Fruit fly (Drosophila melanogaster) whole organism, embryonic: ENCODE measurements around the gene mRpS11.
A peak's percentile ranks its signal among the peaks of the same experiment; 100 is the strongest.

Experiments used
- Atf6 ChIP-seq: fragments of 200-800 bp; sonication (Bioruptor generic); IDR thresholded peaks from 2 replicates; pipeline ENCODE4 v1.3.6; 2022; ENCODE audit warnings: missing biosample characterization, missing genetic modification characterization
- BEAF-32 ChIP-seq: fragments of 200-800 bp; sonication (Bioruptor generic); optimal IDR thresholded peaks from 3 replicates; lab custom pipeline; 2017; ENCODE audit warnings: missing biosample characterization, missing genetic modification characterization, mild to moderate bottlenecking, moderate library complexity, missing genetic modification reagents
- CG12391 ChIP-seq: fragments of 200-800 bp; sonication (Bioruptor generic); optimal IDR thresholded peaks from 3 replicates; lab custom pipeline; 2018; ENCODE audit warnings: missing biosample characterization, mild to moderate bottlenecking, missing genetic modification characterization, moderate library complexity
- CG12744 ChIP-seq: fragments of 200-800 bp; sonication (Bioruptor generic); optimal IDR thresholded peaks from 2 replicates; lab custom pipeline; 2016; ENCODE audit warnings: missing biosample characterization, missing genetic modification characterization
- CG13424 ChIP-seq: fragments of 200-800 bp; sonication (Bioruptor generic); optimal IDR thresholded peaks from 2 replicates; lab custom pipeline; 2019; ENCODE audit warnings: missing biosample characterization, mild to moderate bottlenecking, missing genetic modification characterization, moderate library complexity
- CG13775 ChIP-seq: fragments of 200-800 bp; sonication (Bioruptor generic); optimal IDR thresholded peaks from 3 replicates; lab custom pipeline; 2017; ENCODE audit warnings: missing biosample characterization, mild to moderate bottlenecking, missing genetic modification characterization
- CG14014 ChIP-seq: fragments of 200-800 bp; sonication (Bioruptor generic); IDR thresholded peaks from 2 replicates; pipeline ENCODE4 v1.3.6; 2022; ENCODE audit warnings: missing biosample characterization, missing genetic modification characterization
- CG14860 ChIP-seq: fragments of 200-800 bp; sonication (Bioruptor generic); IDR thresholded peaks from 3 replicates; pipeline ENCODE4 v1.3.6; 2022; ENCODE audit warnings: missing biosample characterization, missing genetic modification characterization; ENCODE audit not compliant: partially characterized antibody
- CG15269 ChIP-seq: fragments of 200-800 bp; sonication (Bioruptor generic); optimal IDR thresholded peaks from 2 replicates; lab custom pipeline; 2018; ENCODE audit warnings: missing biosample characterization, mild to moderate bottlenecking, missing genetic modification characterization, moderate library complexity
- CG16779 ChIP-seq: fragments of 200-800 bp; sonication (Bioruptor generic); IDR thresholded peaks from 2 replicates; pipeline ENCODE4 v1.3.6; 2022; ENCODE audit warnings: missing biosample characterization, missing genetic modification characterization
- CG2129 ChIP-seq: fragments of 200-800 bp; sonication (Bioruptor generic); IDR thresholded peaks from 2 replicates; pipeline ENCODE4 v1.3.6; 2022; ENCODE audit warnings: missing biosample characterization, missing genetic modification characterization; ENCODE audit not compliant: partially characterized antibody
- CG2202 ChIP-seq: fragments of 200-800 bp; sonication (Bioruptor generic); optimal IDR thresholded peaks from 2 replicates; lab custom pipeline; 2018; ENCODE audit warnings: missing biosample characterization, mild to moderate bottlenecking, missing genetic modification characterization
- CG34224 ChIP-seq: fragments of 200-800 bp; sonication (Bioruptor generic); IDR thresholded peaks from 3 replicates; pipeline ENCODE4 v1.3.6; 2022; ENCODE audit warnings: missing biosample characterization, missing genetic modification characterization; ENCODE audit not compliant: partially characterized antibody
- CG3726 ChIP-seq: fragments of 200-800 bp; sonication (Bioruptor generic); IDR thresholded peaks from 3 replicates; pipeline ENCODE4, ENCODE4 v1.3.6; 2022; ENCODE audit warnings: missing biosample characterization, missing genetic modification characterization
- CG43689 ChIP-seq: fragments of 200-800 bp; sonication (Bioruptor generic); IDR thresholded peaks from 2 replicates; pipeline ENCODE4 v1.3.6; 2022; ENCODE audit warnings: missing biosample characterization, missing genetic modification characterization
- CG7357 ChIP-seq: fragments of 200-800 bp; sonication (Bioruptor generic); IDR thresholded peaks from 3 replicates; pipeline ENCODE4 v1.3.6; 2022; ENCODE audit warnings: missing biosample characterization, missing genetic modification characterization
- CG7372 ChIP-seq: fragments of 200-800 bp; sonication (Bioruptor generic); IDR thresholded peaks from 2 replicates; pipeline ENCODE4 v1.3.6; 2022; ENCODE audit warnings: missing biosample characterization, missing genetic modification characterization
- CG7556 ChIP-seq: fragments of 200-800 bp; sonication (Bioruptor generic); optimal IDR thresholded peaks from 2 replicates; lab custom pipeline; 2017; ENCODE audit warnings: missing biosample characterization, mild to moderate bottlenecking, missing genetic modification characterization
- CG9932 ChIP-seq: fragments of 200-800 bp; sonication (Bioruptor generic); IDR thresholded peaks from 2 replicates; pipeline ENCODE4 v1.3.6; 2022; ENCODE audit warnings: missing biosample characterization, missing genetic modification characterization
- CHES-1-like ChIP-seq: fragments of 200-800 bp; sonication (Bioruptor generic); optimal IDR thresholded peaks from 2 replicates; lab custom pipeline; 2016; ENCODE audit warnings: missing biosample characterization, missing genetic modification characterization
- CrebB ChIP-seq: fragments of 200-800 bp; sonication (Bioruptor generic); optimal IDR thresholded peaks from 3 replicates; lab custom pipeline; 2018; ENCODE audit warnings: missing biosample characterization, mild to moderate bottlenecking, missing genetic modification characterization
- D19B ChIP-seq: fragments of 200-800 bp; sonication (Bioruptor generic); optimal IDR thresholded peaks from 2 replicates; lab custom pipeline; 2017; ENCODE audit warnings: missing biosample characterization, mild to moderate bottlenecking, missing genetic modification characterization
- Doc3 ChIP-seq: fragments of 200-800 bp; sonication (Bioruptor generic); IDR thresholded peaks from 3 replicates; pipeline ENCODE4 v1.3.6; 2022; ENCODE audit warnings: missing biosample characterization, missing genetic modification characterization; ENCODE audit not compliant: partially characterized antibody
- Dref ChIP-seq: fragments of 200-800 bp; sonication (Bioruptor generic); IDR thresholded peaks from 2 replicates; pipeline ENCODE4 v1.3.6; 2022; ENCODE audit warnings: missing biosample characterization, missing genetic modification characterization
- E2f2 ChIP-seq: fragments of 200-800 bp; sonication (Bioruptor generic); IDR thresholded peaks from 2 replicates; pipeline ENCODE4 v1.3.6; 2022; ENCODE audit warnings: missing biosample characterization, missing genetic modification characterization
- Ets65A ChIP-seq: fragments of 200-800 bp; sonication (Bioruptor generic); peaks from one replicate; lab custom pipeline; 2016; ENCODE audit warnings: missing biosample characterization, missing genetic modification characterization
- MBD-R2 ChIP-seq: fragments of 200-800 bp; sonication (Bioruptor generic); IDR thresholded peaks from 2 replicates; pipeline ENCODE4 v1.3.6; 2022; ENCODE audit warnings: missing biosample characterization, missing genetic modification characterization
- Neu2 ChIP-seq: fragments of 200-800 bp; sonication (Bioruptor generic); optimal IDR thresholded peaks from 3 replicates; lab custom pipeline; 2016; ENCODE audit warnings: missing biosample characterization, missing genetic modification characterization, borderline replicate concordance
- Rx ChIP-seq: fragments of 200-800 bp; sonication (Bioruptor generic); IDR thresholded peaks from 2 replicates; pipeline ENCODE4 v1.3.6; 2022; ENCODE audit warnings: missing biosample characterization, missing genetic modification characterization
- Six4 ChIP-seq: fragments of 200-800 bp; sonication (Bioruptor generic); optimal IDR thresholded peaks from 2 replicates; lab custom pipeline; 2016; ENCODE audit warnings: missing biosample characterization, missing genetic modification characterization
- Trl ChIP-seq, 3 experiments: fragments of >200 bp in 2 of 3; fragments of 200-800 bp in 1 of 3; sonication (Bioruptor generic) in 1 of 3; optimal IDR thresholded peaks; 2 replicates in 1 of 3; 3 replicates in 2 of 3; lab custom pipeline; 2016 to 2017; ENCODE audit warnings: missing biosample characterization in 1 of 3, missing genetic modification characterization in 1 of 3
- ac ChIP-seq: fragments of 200-800 bp; sonication (Bioruptor generic); optimal IDR thresholded peaks from 3 replicates; lab custom pipeline; 2017; ENCODE audit warnings: missing biosample characterization, mild to moderate bottlenecking, missing genetic modification characterization
- ase ChIP-seq: fragments of 200-800 bp; sonication (Bioruptor generic); IDR thresholded peaks from 3 replicates; pipeline ENCODE4 v1.3.6; 2022; ENCODE audit warnings: missing biosample characterization, missing genetic modification characterization
- crol ChIP-seq: fragments of 200-800 bp; sonication (Bioruptor generic); IDR thresholded peaks from 2 replicates; pipeline ENCODE4 v1.3.6; 2022; ENCODE audit warnings: missing biosample characterization, missing genetic modification characterization
- da ChIP-seq: fragments of 200-800 bp; sonication (Bioruptor generic); optimal IDR thresholded peaks from 2 replicates; lab custom pipeline; 2016; ENCODE audit warnings: missing biosample characterization, missing genetic modification characterization
- emc ChIP-seq: fragments of 200-800 bp; sonication (Bioruptor generic); optimal IDR thresholded peaks from 2 replicates; lab custom pipeline; 2016; ENCODE audit warnings: missing biosample characterization, missing genetic modification characterization
- exex ChIP-seq: fragments of 200-800 bp; sonication (Bioruptor generic); optimal IDR thresholded peaks from 4 replicates; lab custom pipeline; 2018; ENCODE audit warnings: missing biosample characterization, mild to moderate bottlenecking, missing genetic modification characterization, moderate library complexity
- fd64A ChIP-seq: fragments of 200-800 bp; sonication (Bioruptor generic); optimal IDR thresholded peaks from 3 replicates; lab custom pipeline; 2018; ENCODE audit warnings: missing biosample characterization, mild to moderate bottlenecking, missing genetic modification characterization
- gem ChIP-seq: fragments of 200-800 bp; sonication (Bioruptor generic); optimal IDR thresholded peaks from 2 replicates; lab custom pipeline; 2019; ENCODE audit warnings: missing biosample characterization, mild to moderate bottlenecking, missing genetic modification characterization, moderate library complexity
- gfzf ChIP-seq: fragments of 200-800 bp; sonication (Bioruptor generic); optimal IDR thresholded peaks from 2 replicates; lab custom pipeline; 2016; ENCODE audit warnings: missing biosample characterization, mild to moderate bottlenecking, missing genetic modification characterization, moderate library complexity
- jumu ChIP-seq: fragments of 200-800 bp; sonication (Bioruptor generic); optimal IDR thresholded peaks from 3 replicates; lab custom pipeline; 2016; ENCODE audit warnings: missing biosample characterization, missing genetic modification characterization
- luna ChIP-seq: fragments of 200-800 bp; sonication (Bioruptor generic); optimal IDR thresholded peaks from 2 replicates; lab custom pipeline; 2016; ENCODE audit warnings: missing biosample characterization, missing genetic modification characterization
- org-1 ChIP-seq: fragments of 200-800 bp; sonication (Bioruptor generic); optimal IDR thresholded peaks from 2 replicates; lab custom pipeline; 2017; ENCODE audit warnings: missing biosample characterization, missing genetic modification characterization
- otp ChIP-seq: fragments of 200-800 bp; sonication (Bioruptor generic); IDR thresholded peaks from 3 replicates; pipeline ENCODE4, ENCODE4 v1.3.6; 2022; ENCODE audit warnings: missing biosample characterization, missing genetic modification characterization
- psq ChIP-seq: fragments of 200-800 bp; sonication (Bioruptor generic); optimal IDR thresholded peaks from 2 replicates; lab custom pipeline; 2017; ENCODE audit warnings: missing biosample characterization, missing genetic modification characterization
- so ChIP-seq: fragments of 200-800 bp; sonication (Bioruptor generic); IDR thresholded peaks from 3 replicates; pipeline ENCODE4 v1.3.6; 2022; ENCODE audit warnings: missing biosample characterization, missing genetic modification characterization
- stwl ChIP-seq: fragments of 200-800 bp; sonication (Bioruptor generic); optimal IDR thresholded peaks from 3 replicates; lab custom pipeline; 2018; ENCODE audit warnings: missing biosample characterization, mild to moderate bottlenecking, missing genetic modification characterization, moderate library complexity
- tio ChIP-seq: fragments of 200-800 bp; sonication (Bioruptor generic); optimal IDR thresholded peaks from 2 replicates; lab custom pipeline; 2017; ENCODE audit warnings: missing biosample characterization, missing genetic modification characterization, inconsistent platforms
- unpg ChIP-seq: fragments of 200-800 bp; sonication (Bioruptor generic); optimal IDR thresholded peaks from 3 replicates; lab custom pipeline; 2018; ENCODE audit warnings: missing biosample characterization, mild to moderate bottlenecking, missing genetic modification characterization, moderate library complexity
- zen2 ChIP-seq: fragments of 200-800 bp; sonication (Bioruptor generic); IDR thresholded peaks from 3 replicates; pipeline ENCODE4 v1.3.6; 2022; ENCODE audit warnings: missing biosample characterization, missing genetic modification characterization; ENCODE audit not compliant: partially characterized antibody

The mRpS11 gene

DNA sequence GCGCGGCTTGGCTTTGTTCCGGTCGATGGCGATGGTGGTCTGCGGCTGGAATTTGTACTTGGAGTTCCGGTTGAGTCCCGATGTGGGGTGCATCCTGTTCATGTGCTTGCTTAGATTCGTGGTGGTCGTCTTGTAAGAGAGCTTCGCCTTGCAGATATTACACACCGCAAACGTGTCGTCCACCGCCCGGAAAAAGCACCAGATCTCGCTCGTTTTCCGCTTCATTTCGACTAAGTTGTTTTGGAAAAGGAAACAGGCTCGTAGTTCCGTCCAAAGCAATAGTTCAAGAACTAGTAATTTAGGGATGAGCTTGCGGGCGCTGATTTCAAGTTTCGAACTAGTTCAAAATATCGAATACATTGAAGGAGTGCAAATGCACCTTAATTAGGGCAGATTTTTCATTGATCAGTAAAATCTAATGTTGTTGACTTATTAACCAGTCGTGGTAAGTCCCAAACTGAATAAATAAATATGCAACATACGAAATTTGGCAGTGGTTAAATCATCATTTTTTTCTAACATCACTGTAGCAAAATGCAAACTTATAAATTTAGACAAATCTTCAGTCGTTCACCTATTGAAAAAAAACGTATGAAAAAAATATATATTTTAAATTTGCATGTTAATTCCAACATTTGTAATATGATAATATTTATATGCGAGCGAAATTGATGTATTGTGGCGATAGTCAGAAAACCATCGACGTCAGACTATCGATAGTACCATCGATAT lies 29.5 kb upstream of the mRpS11 start, which contains the start of the genes bdwf and Patr-1 (continued):
- TF ChIP-seq ac (GFP tag; lab: Kevin White, UChicago) (no peak), Six4 (no peak), CG9932 (GFP tag; lab: Robert Waterston, UW) (peak; percentile 38; the same call in 1 of the 2 replicates), E2f2 (peak; percentile 45), Atf6 (GFP tag; lab: Robert Waterston, UW) (no peak), jumu (GFP tag; lab: Kevin White, UChicago) (no peak), fd64A (GFP tag; lab: Kevin White, UChicago) (no peak), D19B (GFP tag; lab: Kevin White, UChicago) (no peak), CG7556 (GFP tag; lab: Kevin White, UChicago) (no peak), CG13424 (tag; lab: Kevin White, UChicago) (peak; percentile 41), Dref (GFP tag; lab: Robert Waterston, UW) (peak; percentile 87), gem (tag; lab: Kevin White, UChicago) (no peak), psq (GFP tag; lab: Kevin White, UChicago) (no peak), crol (GFP tag; lab: Robert Waterston, UW) (no peak), ase (no peak), CrebB (no peak), CG7357 (GFP tag; lab: Robert Waterston, UW) (no peak), gfzf (peak; percentile 17), Rx (GFP tag; lab: Robert Waterston, UW) (no peak), CG14014 (GFP tag; lab: Robert Waterston, UW) (no peak), zen2 (GFP tag; lab: Robert Waterston, UW) (peak; percentile 81; the same call in 2 of the 3 replicates), CG3726 (GFP tag; lab: Robert Waterston, UW) (no peak), tio (GFP tag; lab: Kevin White, UChicago) (no peak), BEAF-32 (GFP tag; lab: Kevin White, UChicago) (peak; percentile 95), CG14860 (peak; percentile 88), so (GFP tag; lab: Robert Waterston, UW) (no peak), CG2129 (GFP tag; lab: Robert Waterston, UW) (peak; percentile 66), CG16779 (GFP tag; lab: Robert Waterston, UW) (no peak), exex (peak; percentile 50), Ets65A (GFP tag; lab: Kevin White, UChicago) (peak; percentile 85), CG34224 (GFP tag; lab: Robert Waterston, UW) (peak; percentile 89), emc (GFP tag; lab: Kevin White, UChicago) (no peak), CG12391 (tag; lab: Kevin White, UChicago) (peak; percentile 63), CG2202 (tag; lab: Kevin White, UChicago) (no peak), CG13775 (peak; percentile 42), stwl (tag; lab: Kevin White, UChicago) (peak; percentile 32), Doc3 (GFP tag; lab: Robert Waterston, UW) (peak; percentile 85), da (GFP tag; lab: Kevin White, UChicago) (no peak), CG12744 (no peak), CG43689 (GFP tag; lab: Robert Waterston, UW) (no peak), unpg (GFP tag; lab: Kevin White, UChicago) (no peak), Neu2 (GFP tag; lab: Kevin White, UChicago) (no peak), CG15269 (tag; lab: Kevin White, UChicago) (no peak), MBD-R2 (GFP tag; lab: Robert Waterston, UW) (peak; percentile 66), org-1 (no peak), otp (GFP tag; lab: Robert Waterston, UW) (no peak), CG7372 (GFP tag; lab: Robert Waterston, UW) (no peak), luna (GFP tag; lab: Kevin White, UChicago) (no peak), Trl (optimal IDR thresholded peaks at IDR 0.05; lab: Kevin White, UChicago) (no peak), Trl (GFP tag; optimal IDR thresholded peaks at IDR 0.05; lab: Kevin White, UChicago) (no peak), CHES-1-like (GFP tag; lab: Kevin White, UChicago) (no peak)
